Worm (Caenorhabditis elegans): ENCODE data around the gene F46B3.16.

ce11 chrV:20638344-20638743 is 3.9 kb downstream of the F46B3.16 start, which contains the start of gene Y44A6B.3:
- TF ChIP-seq ama-1 (optimal IDR thresholded peaks at IDR 0.05) (no peak), elt-3 (tag; optimal IDR thresholded peaks at IDR 0.05) (no peak), F13H6.1 (tag; optimal IDR thresholded peaks at IDR 0.05) (no peak), nhr-23 (tag; optimal IDR thresholded peaks at IDR 0.05) (no peak), mdl-1 (tag; optimal IDR thresholded peaks at IDR 0.05) (no peak), mab-5 (tag; optimal IDR thresholded peaks at IDR 0.05) (no peak), ceh-16 (tag; optimal IDR thresholded peaks at IDR 0.05) (no peak)

Measured in whole organism, L2 larva.